Worm (Caenorhabditis elegans) whole organism, L2 larva: ENCODE data around the gene lgc-27.

Experiments
- C34F6.9 ChIP-seq: fragments of 150-350 bp; optimal IDR thresholded peaks from 2 replicates; lab custom pipeline; 2014; ENCODE audit warnings: missing biosample characterization, missing genetic modification characterization
- R02D3.7 ChIP-seq: fragments of 150-350 bp; optimal IDR thresholded peaks from 2 replicates; lab custom pipeline; 2014; ENCODE audit warnings: missing biosample characterization, missing genetic modification characterization
- alr-1 ChIP-seq: fragments of 150-350 bp; optimal IDR thresholded peaks from 2 replicates; lab custom pipeline; 2014; ENCODE audit warnings: missing biosample characterization, missing genetic modification characterization
- ceh-16 ChIP-seq: fragments of 150-350 bp; optimal IDR thresholded peaks from 2 replicates; lab custom pipeline; 2014; ENCODE audit warnings: missing biosample characterization, missing genetic modification characterization
- crh-2 ChIP-seq: sonication (generic microtip); optimal IDR thresholded peaks from 2 replicates; lab custom pipeline; 2017; ENCODE audit warnings: missing biosample characterization, missing genetic modification characterization
- egl-27 ChIP-seq: sonication (generic microtip); optimal IDR thresholded peaks from 3 replicates; lab custom pipeline; 2017; ENCODE audit warnings: missing biosample characterization, missing genetic modification reagents, missing genetic modification characterization
- elt-3 ChIP-seq: sonication (generic microtip); optimal IDR thresholded peaks from 2 replicates; lab custom pipeline; 2017; ENCODE audit warnings: missing biosample characterization, missing genetic modification characterization
- fos-1 ChIP-seq: fragments of 150-350 bp; optimal IDR thresholded peaks from 2 replicates; lab custom pipeline; 2014; ENCODE audit warnings: missing biosample characterization, missing genetic modification characterization
- gmeb-1 ChIP-seq: fragments of 150-350 bp; optimal IDR thresholded peaks from 2 replicates; lab custom pipeline; 2014; ENCODE audit warnings: missing biosample characterization, missing genetic modification characterization
- lin-11 ChIP-seq: fragments of 150-350 bp; sonication (generic microtip); optimal IDR thresholded peaks from 2 replicates; lab custom pipeline; 2014; ENCODE audit warnings: missing biosample characterization, missing genetic modification characterization, inconsistent platforms, mixed read lengths
- lin-13 ChIP-seq: fragments of 150-350 bp; optimal IDR thresholded peaks from 2 replicates; lab custom pipeline; 2014; ENCODE audit warnings: missing biosample characterization, missing genetic modification reagents, missing genetic modification characterization
- lin-39 ChIP-seq: fragments of 150-350 bp; optimal IDR thresholded peaks from 2 replicates; lab custom pipeline; 2014; ENCODE audit warnings: missing biosample characterization, missing genetic modification reagents, missing genetic modification characterization
- lsy-2 ChIP-seq, 2 experiments: fragments of 150-350 bp in 1 of 2; sonication (generic microtip) in 1 of 2; optimal IDR thresholded peaks; 2 replicates each; lab custom pipeline; 2014 to 2017; ENCODE audit warnings: missing biosample characterization in 2 of 2, missing genetic modification characterization in 2 of 2
- mab-5 ChIP-seq: fragments of 150-350 bp; optimal IDR thresholded peaks from 2 replicates; lab custom pipeline; 2014; ENCODE audit warnings: missing biosample characterization, missing genetic modification characterization
- mbf-1 ChIP-seq: sonication (generic microtip); optimal IDR thresholded peaks from 2 replicates; lab custom pipeline; 2017; ENCODE audit warnings: missing biosample characterization, missing genetic modification characterization
- mdl-1 ChIP-seq, 2 experiments: fragments of 150-350 bp in 1 of 2; sonication (generic microtip) in 1 of 2; optimal IDR thresholded peaks; 2 replicates each; lab custom pipeline; 2017; ENCODE audit warnings: missing biosample characterization in 2 of 2, missing genetic modification characterization in 2 of 2
- nhr-10 ChIP-seq: sonication (generic microtip); optimal IDR thresholded peaks from 2 replicates; lab custom pipeline; 2017; ENCODE audit warnings: missing biosample characterization, missing genetic modification characterization
- nhr-11 ChIP-seq: fragments of 150-350 bp; optimal IDR thresholded peaks from 2 replicates; lab custom pipeline; 2014; ENCODE audit warnings: missing biosample characterization, missing genetic modification characterization
- nhr-12 ChIP-seq: fragments of 150-350 bp; optimal IDR thresholded peaks from 2 replicates; lab custom pipeline; 2014; ENCODE audit warnings: missing biosample characterization, missing genetic modification characterization
- nhr-129 ChIP-seq: fragments of 150-350 bp; optimal IDR thresholded peaks from 2 replicates; lab custom pipeline; 2014; ENCODE audit warnings: missing biosample characterization, missing genetic modification characterization
- nhr-21 ChIP-seq: fragments of 150-350 bp; optimal IDR thresholded peaks from 2 replicates; lab custom pipeline; 2014; ENCODE audit warnings: missing biosample characterization, missing genetic modification characterization
- nhr-25 ChIP-seq: fragments of 150-350 bp; sonication (generic microtip); optimal IDR thresholded peaks from 3 replicates; lab custom pipeline; 2014; ENCODE audit warnings: missing biosample characterization, missing genetic modification characterization
- nhr-6 ChIP-seq: fragments of 150-350 bp; optimal IDR thresholded peaks from 2 replicates; lab custom pipeline; 2014; ENCODE audit warnings: missing biosample characterization, missing genetic modification characterization
- nhr-77 ChIP-seq: fragments of 150-350 bp; optimal IDR thresholded peaks from 2 replicates; lab custom pipeline; 2014; ENCODE audit warnings: missing biosample characterization, missing genetic modification characterization
- sem-4 ChIP-seq: fragments of 150-350 bp; optimal IDR thresholded peaks from 2 replicates; lab custom pipeline; 2014; ENCODE audit warnings: missing biosample characterization, missing genetic modification reagents, missing genetic modification characterization
- skn-1 ChIP-seq: sonication (generic microtip); optimal IDR thresholded peaks from 2 replicates; lab custom pipeline; 2017; ENCODE audit warnings: missing biosample characterization, missing genetic modification characterization
- sma-3 ChIP-seq: sonication (generic microtip); optimal IDR thresholded peaks from 2 replicates; lab custom pipeline; 2016; ENCODE audit warnings: missing genetic modification reagents, missing genetic modification characterization, missing compliant biosample characterization
- sma-9 ChIP-seq, 2 experiments: fragments of 150-350 bp in 1 of 2; sonication (generic microtip) in 1 of 2; optimal IDR thresholded peaks; 2 replicates each; lab custom pipeline; 2014 to 2016; ENCODE audit warnings: missing genetic modification characterization in 2 of 2, mild to moderate bottlenecking in 1 of 2, missing biosample characterization in 1 of 2, missing compliant biosample characterization in 1 of 2, missing genetic modification reagents in 1 of 2, moderate library complexity in 1 of 2
- unc-55 ChIP-seq: fragments of 150-350 bp; sonication (generic microtip); optimal IDR thresholded peaks from 3 replicates; lab custom pipeline; 2014; ENCODE audit warnings: missing biosample characterization, missing genetic modification reagents, missing genetic modification characterization
- unc-62 ChIP-seq: fragments of 150-350 bp; optimal IDR thresholded peaks from 2 replicates; lab custom pipeline; 2014; ENCODE audit warnings: missing biosample characterization, missing genetic modification reagents, missing genetic modification characterization
- zag-1 ChIP-seq: fragments of 150-350 bp; optimal IDR thresholded peaks from 2 replicates; lab custom pipeline; 2014; ENCODE audit warnings: missing biosample characterization, missing genetic modification characterization
- ztf-11 ChIP-seq: sonication (generic microtip); optimal IDR thresholded peaks from 2 replicates; lab custom pipeline; 2017; ENCODE audit warnings: missing biosample characterization, missing genetic modification characterization
- ztf-4 ChIP-seq: fragments of 150-350 bp; optimal IDR thresholded peaks from 2 replicates; lab custom pipeline; 2014; ENCODE audit warnings: missing biosample characterization, missing genetic modification characterization

The lgc-27 gene

ce11 chrII:4638241-4638640 is 10.6 kb upstream of the lgc-27 start, which contains the start of gene che-10:
TSS of gene che-10 (minus strand) at chrII:4638341.
- TF ChIP-seq mbf-1 (tag; lab: Kevin White, UChicago) = no peak
- no peak for TF ChIP-seq nhr-10 (tag; lab: Kevin White, UChicago)
- no peak for TF ChIP-seq nhr-11 (tag; lab: Kevin White, UChicago)
- no peak for TF ChIP-seq mab-5 (tag; lab: Kevin White, UChicago)
- no peak for TF ChIP-seq skn-1 (tag; lab: Kevin White, UChicago)
- no peak for TF ChIP-seq sem-4 (tag; lab: Kevin White, UChicago)

ce11 chrII:4638891-4639290 is 10.0 kb upstream of the lgc-27 start:
- TF ChIP-seq unc-62 (no peak), lin-13 (GFP tag; lab: Kevin White, UChicago) (no peak), egl-27 (tag; lab: Kevin White, UChicago) (no peak), gmeb-1 (tag; lab: Kevin White, UChicago) (no peak), nhr-129 (tag; lab: Kevin White, UChicago) (no peak), nhr-25 (no peak), mdl-1 (tag; optimal IDR thresholded peaks at IDR 0.05; lab: Kevin White, UChicago) (no peak), lin-39 (tag; lab: Kevin White, UChicago) (no peak), sma-3 (GFP tag; lab: Kevin White, UChicago) (no peak), sma-9 (GFP tag; optimal IDR thresholded peaks at IDR 0.05; lab: Kevin White, UChicago) (no peak), sma-9 (tag; optimal IDR thresholded peaks at IDR 0.05; lab: Kevin White, UChicago) (no peak), crh-2 (tag; lab: Kevin White, UChicago) (no peak), ztf-4 (tag; lab: Kevin White, UChicago) (no peak), C34F6.9 (tag; lab: Kevin White, UChicago) (no peak), nhr-12 (tag; lab: Kevin White, UChicago) (no peak)

- TF ChIP-seq nhr-12 (tag; lab: Kevin White, UChicago) (no peak), unc-55 (GFP tag; lab: Kevin White, UChicago) (peak; percentile 47), lin-11 (tag; lab: Kevin White, UChicago) (no peak), mab-5 (tag; lab: Kevin White, UChicago) (no peak), C34F6.9 (tag; lab: Kevin White, UChicago) (peak; percentile 37), elt-3 (tag; lab: Kevin White, UChicago) (no peak)
Observed at ce11 chrII:4640748-4641147, 8.1 kb upstream of the lgc-27 start.

ce11 chrII:4650072-4650471 is 1.2 kb downstream of the lgc-27 start:
- TF ChIP-seq nhr-129 (tag; lab: Kevin White, UChicago) = no peak
- TF ChIP-seq zag-1 (tag; lab: Kevin White, UChicago) = no peak
- no peak for TF ChIP-seq alr-1 (tag; lab: Kevin White, UChicago)
- TF ChIP-seq nhr-25 = no peak

- TF ChIP-seq R02D3.7 (tag; lab: Kevin White, UChicago) (no peak), egl-27 (tag; lab: Kevin White, UChicago) (no peak), gmeb-1 (tag; lab: Kevin White, UChicago) (no peak), mab-5 (tag; lab: Kevin White, UChicago) (no peak), lin-11 (tag; lab: Kevin White, UChicago) (no peak), skn-1 (tag; lab: Kevin White, UChicago) (no peak), nhr-77 (no peak), unc-55 (GFP tag; lab: Kevin White, UChicago) (no peak), ztf-11 (tag; lab: Kevin White, UChicago) (no peak), ceh-16 (tag; lab: Kevin White, UChicago) (no peak), crh-2 (tag; lab: Kevin White, UChicago) (no peak), nhr-21 (tag; lab: Kevin White, UChicago) (no peak), nhr-6 (tag; lab: Kevin White, UChicago) (no peak), fos-1 (tag; lab: Kevin White, UChicago) (no peak)
Observed at ce11 chrII:4655834-4656233, 6.9 kb downstream of the lgc-27 start, which contains the start of gene fut-6. TSS of gene fut-6 (minus strand) at chrII:4655934.

ce11 chrII:4657370-4657769 is 8.5 kb downstream of the lgc-27 start:
- TF ChIP-seq fos-1 (tag; lab: Kevin White, UChicago) = peak; percentile 49
- TF ChIP-seq lsy-2 (tag; optimal IDR thresholded peaks at IDR 0.05; lab: Kevin White, UChicago) = no peak
